Fruit fly (Drosophila melanogaster): ENCODE data around the gene Surf6.

Surf6 gene

DNA sequence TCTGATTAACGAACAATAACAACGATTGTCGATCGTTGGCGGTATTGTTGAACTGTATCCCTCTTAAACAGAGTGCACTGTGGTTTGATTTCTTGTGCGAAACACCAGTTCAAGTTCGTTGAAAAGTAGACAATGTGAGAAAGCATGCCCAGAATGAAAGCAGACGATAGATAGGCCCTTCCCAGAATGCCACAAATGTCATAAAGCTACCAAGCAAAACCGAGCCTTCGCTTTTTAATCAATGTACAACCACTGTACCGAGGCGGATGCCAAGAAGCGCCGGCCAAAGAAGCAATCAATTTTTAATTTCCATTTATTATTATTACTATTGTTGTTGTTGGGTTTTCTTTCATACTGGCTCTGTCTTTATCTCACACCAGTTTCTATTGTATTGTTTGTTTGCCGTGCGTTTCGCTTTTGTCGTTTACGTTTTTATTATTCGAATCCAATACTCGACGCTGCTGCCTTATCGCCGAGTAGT is 4.2 kb upstream of the Surf6 start (continued):
- TF ChIP-seq Fer1 (GFP tag; optimal IDR thresholded peaks at IDR 0.05) (peak; percentile 76), corto (GFP tag; optimal IDR thresholded peaks at IDR 0.05) (peak; percentile 26), MBD-R2 (GFP tag; IDR thresholded peaks at IDR 0.05) (peak; percentile 61; the same call in 1 of the 2 replicates), luna (GFP tag; optimal IDR thresholded peaks at IDR 0.05) (peak; percentile 51), crp (GFP tag; optimal IDR thresholded peaks at IDR 0.05) (no peak), row (GFP tag; IDR thresholded peaks at IDR 0.05) (peak; percentile 88), NC2β (GFP tag; optimal IDR thresholded peaks at IDR 0.05) (peak; percentile 61), CG10321 (GFP tag; IDR thresholded peaks at IDR 0.05) (peak; percentile 55; the same call in 1 of the 2 replicates), Usf (GFP tag; optimal IDR thresholded peaks at IDR 0.05) (peak; percentile 35), Neu2 (GFP tag; optimal IDR thresholded peaks at IDR 0.05; ENCODE audit: borderline replicate concordance) (no peak), Antp (GFP tag; optimal IDR thresholded peaks at IDR 0.05) (peak; percentile 89), CG10565 (GFP tag; optimal IDR thresholded peaks at IDR 0.05) (no peak), CG32532 (GFP tag; IDR thresholded peaks at IDR 0.05) (peak; percentile 91), CG16779 (GFP tag; IDR thresholded peaks at IDR 0.05) (peak; percentile 68; the same call in 1 of the 2 replicates), dan (GFP tag; IDR thresholded peaks at IDR 0.05) (no peak), Poxn (GFP tag; IDR thresholded peaks at IDR 0.05) (peak; percentile 71), zfh1 (GFP tag; IDR thresholded peaks at IDR 0.05) (peak; percentile 87), pzg (GFP tag; optimal IDR thresholded peaks at IDR 0.05) (no peak), Rx (GFP tag; IDR thresholded peaks at IDR 0.05) (peak; percentile 81), Hr78 (GFP tag; optimal IDR thresholded peaks at IDR 0.05) (peak in 1 of 2 experiments; percentile 16), pan (optimal IDR thresholded peaks at IDR 0.05) (no peak), pan (GFP tag; optimal IDR thresholded peaks at IDR 0.05 in 1 of 2, IDR thresholded peaks at IDR 0.05 in 1 of 2) (peak in 1 of 2 experiments; percentile 91), CG9817 (tag; optimal IDR thresholded peaks at IDR 0.05) (peak; percentile 65), CkIIα-i1 (GFP tag; IDR thresholded peaks at IDR 0.05) (0 out of 2 replicates have a peak, but pooled peaks have one; percentile 23), twi (tag; optimal IDR thresholded peaks at IDR 0.05) (no peak), Gug (GFP tag; IDR thresholded peaks at IDR 0.05) (peak; percentile 90), sisA (GFP tag; IDR thresholded peaks at IDR 0.05) (peak; percentile 82), CG2875 (GFP tag; optimal IDR thresholded peaks at IDR 0.05) (peak; percentile 68), CG8388 (GFP tag; optimal IDR thresholded peaks at IDR 0.05) (peak; percentile 73), Dref (GFP tag; IDR thresholded peaks at IDR 0.05) (no peak), ham (GFP tag; IDR thresholded peaks at IDR 0.05) (no peak), Doc3 (GFP tag; IDR thresholded peaks at IDR 0.05; ENCODE audit: partially characterized antibody) (no peak), Spps (tag; optimal IDR thresholded peaks at IDR 0.05) (peak; percentile 36), bab2 (GFP tag; optimal IDR thresholded peaks at IDR 0.05) (peak; percentile 52), salm (tag; optimal IDR thresholded peaks at IDR 0.05) (peak; percentile 70), CG32767 (GFP tag; IDR thresholded peaks at IDR 0.05) (peak; percentile 83; the same call in 1 of the 2 replicates), CG34376 (GFP tag; optimal IDR thresholded peaks at IDR 0.05) (peak; percentile 83), CG18764 (GFP tag; optimal IDR thresholded peaks at IDR 0.05) (peak; percentile 70), CG3995 (GFP tag; optimal IDR thresholded peaks at IDR 0.05) (peak; percentile 29), pfk (GFP tag; optimal IDR thresholded peaks at IDR 0.05) (no peak), CG11560 (tag; IDR thresholded peaks at IDR 0.05) (peak; percentile 60; the same call in 2 of the 3 replicates), CG6272 (GFP tag; IDR thresholded peaks at IDR 0.05) (peak; percentile 58; the same call in 1 of the 2 replicates), schlank (tag; optimal IDR thresholded peaks at IDR 0.05) (peak; percentile 49), zf30C (GFP tag; optimal IDR thresholded peaks at IDR 0.05) (no peak), Asciz (GFP tag; optimal IDR thresholded peaks at IDR 0.05) (peak; percentile 72), Dbx (GFP tag; IDR thresholded peaks at IDR 0.05) (peak; percentile 84), ttk (GFP tag; IDR thresholded peaks at IDR 0.05) (peak; percentile 82), z (GFP tag; IDR thresholded peaks at IDR 0.05) (no peak; the same call in 2 of the 3 replicates), dpn (GFP tag; optimal IDR thresholded peaks at IDR 0.05) (peak; percentile 81 to 91), CG8089 (GFP tag; optimal IDR thresholded peaks at IDR 0.05) (peak; percentile 81), Dll (GFP tag; IDR thresholded peaks at IDR 0.05; ENCODE audit: partially characterized antibody) (no peak)
